Fruit fly (Drosophila melanogaster): ENCODE measurements around the gene Npl4.

Npl4 gene

DNA sequence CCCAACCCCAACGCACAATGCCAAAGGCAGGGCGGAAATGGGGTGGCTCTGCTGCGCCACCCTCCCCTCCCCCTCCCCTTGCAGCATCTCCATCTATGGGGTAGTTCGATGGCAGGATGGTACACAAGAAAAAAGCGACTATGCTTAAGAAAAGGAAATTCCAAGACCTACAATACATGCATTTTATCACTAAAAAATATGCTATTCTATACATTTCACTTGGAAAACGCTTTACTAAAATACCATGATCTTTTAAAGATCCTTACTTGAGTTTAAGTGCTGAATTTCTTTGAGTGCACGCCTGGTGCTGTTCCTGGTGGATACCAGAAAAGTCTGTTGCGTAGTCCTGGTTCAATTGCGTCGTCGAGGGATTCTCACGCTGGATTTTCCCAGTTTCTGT is 6.6 kb upstream of the Npl4 start (continued):
- TF ChIP-seq Awh (GFP tag; IDR thresholded peaks at IDR 0.05) (peak; percentile 75), Nf-YB (GFP tag; optimal IDR thresholded peaks at IDR 0.05) (no peak), CG4404 (GFP tag; IDR thresholded peaks at IDR 0.05) (peak; percentile 49; the same call in 1 of the 2 replicates), chinmo (GFP tag; IDR thresholded peaks at IDR 0.05; ENCODE audit: partially characterized antibody) (no peak), CG12744 (GFP tag; optimal IDR thresholded peaks at IDR 0.05) (no peak), CG18619 (GFP tag; optimal IDR thresholded peaks at IDR 0.05) (peak; percentile 47), CG4617 (GFP tag; optimal IDR thresholded peaks at IDR 0.05; ENCODE audit: borderline replicate concordance) (no peak), Kr (GFP tag; optimal IDR thresholded peaks at IDR 0.05) (no peak), CG17186 (GFP tag; optimal IDR thresholded peaks at IDR 0.05) (no peak), CG17612 (GFP tag; IDR thresholded peaks at IDR 0.05) (0 out of 2 replicates have a peak, but pooled peaks have one; percentile 4), CG17802 (tag; optimal IDR thresholded peaks at IDR 0.05) (peak; percentile 39), az2 (GFP tag; optimal IDR thresholded peaks at IDR 0.05) (peak; percentile 43), sna (GFP tag; IDR thresholded peaks at IDR 0.05; ENCODE audit: partially characterized antibody) (no peak), nmo (GFP tag; optimal IDR thresholded peaks at IDR 0.05) (peak; percentile 58), CG10274 (GFP tag; optimal IDR thresholded peaks at IDR 0.05) (no peak), sisA (GFP tag; IDR thresholded peaks at IDR 0.05) (peak; percentile 79), Mrtf (GFP tag; IDR thresholded peaks at IDR 0.05) (peak; percentile 56; the same call in 1 of the 3 replicates), ase (GFP tag; IDR thresholded peaks at IDR 0.05) (peak; percentile 54; the same call in 1 of the 3 replicates), Opbp (GFP tag; IDR thresholded peaks at IDR 0.05; ENCODE audit: partially characterized antibody) (no peak), CG11560 (tag; IDR thresholded peaks at IDR 0.05) (0 out of 3 replicates have a peak, but pooled peaks have one; percentile 44), CG7357 (GFP tag; IDR thresholded peaks at IDR 0.05) (peak; percentile 24; the same call in 1 of the 3 replicates), dmrt99B (tag; optimal IDR thresholded peaks at IDR 0.05) (peak; percentile 80), Vsx1 (GFP tag; optimal IDR thresholded peaks at IDR 0.05) (no peak), CG10209 (GFP tag; optimal IDR thresholded peaks at IDR 0.05) (peak; percentile 61), CG30431 (GFP tag; optimal IDR thresholded peaks at IDR 0.05) (peak; percentile 52), bbx (GFP tag; IDR thresholded peaks at IDR 0.05; ENCODE audit: partially characterized antibody) (no peak), lmd (GFP tag; IDR thresholded peaks at IDR 0.05) (peak; percentile 80), ato (GFP tag; IDR thresholded peaks at IDR 0.05; ENCODE audit: partially characterized antibody) (no peak), mld (GFP tag; IDR thresholded peaks at IDR 0.05; ENCODE audit: partially characterized antibody) (no peak), Ssrp (tag; optimal IDR thresholded peaks at IDR 0.05) (peak; percentile 57), HmgZ (tag; optimal IDR thresholded peaks at IDR 0.05) (peak; percentile 63), jigr1 (GFP tag; IDR thresholded peaks at IDR 0.05) (peak; percentile 76; the same call in 2 of the 3 replicates), her (GFP tag; optimal IDR thresholded peaks at IDR 0.05) (peak; percentile 55), jumu (GFP tag; optimal IDR thresholded peaks at IDR 0.05) (peak; percentile 64), CG33557 (GFP tag; optimal IDR thresholded peaks at IDR 0.05) (peak; percentile 5), CG15479 (GFP tag; optimal IDR thresholded peaks at IDR 0.05) (no peak), CG16815 (GFP tag; optimal IDR thresholded peaks at IDR 0.05) (peak; percentile 33), gt (GFP tag; IDR thresholded peaks at IDR 0.05) (peak; percentile 40; the same call in 1 of the 2 replicates), CG3065 (GFP tag; optimal IDR thresholded peaks at IDR 0.05) (no peak), CG2116 (GFP tag; optimal IDR thresholded peaks at IDR 0.05) (no peak), Hmx (GFP tag; optimal IDR thresholded peaks at IDR 0.05) (no peak), CG6175 (GFP tag; IDR thresholded peaks at IDR 0.05) (peak; percentile 60; the same call in 1 of the 3 replicates), C15 (GFP tag; IDR thresholded peaks at IDR 0.05) (0 out of 3 replicates have a peak, but pooled peaks have one; percentile 42), CG15696 (tag; optimal IDR thresholded peaks at IDR 0.05) (peak; percentile 6), Blimp-1 (GFP tag; optimal IDR thresholded peaks at IDR 0.05) (peak; percentile 66), sqz (GFP tag; optimal IDR thresholded peaks at IDR 0.05) (no peak), ftz-f1 (GFP tag; optimal IDR thresholded peaks at IDR 0.05) (no peak), btn (GFP tag; optimal IDR thresholded peaks at IDR 0.05) (peak; percentile 47), yki (optimal IDR thresholded peaks at IDR 0.05) (no peak), kah (GFP tag; optimal IDR thresholded peaks at IDR 0.05) (peak; percentile 2)
